Fruit fly (Drosophila melanogaster) whole organism, pupa: ENCODE data around the gene Rbcn-3A.

Experiments used
- CG13204 ChIP-seq: fragments of 200-800 bp; sonication (Bioruptor generic); optimal IDR thresholded peaks from 2 replicates; lab custom pipeline; 2018; ENCODE audit warnings: missing biosample characterization, mild to moderate bottlenecking, missing genetic modification characterization, moderate library complexity
- CG14655 ChIP-seq: fragments of 200-800 bp; sonication (Bioruptor generic); optimal IDR thresholded peaks from 3 replicates; lab custom pipeline; 2017; ENCODE audit warnings: mild to moderate bottlenecking, missing biosample characterization, missing genetic modification reagents, missing genetic modification characterization
- CG8159 ChIP-seq: fragments of 200-800 bp; sonication (Bioruptor generic); optimal IDR thresholded peaks from 3 replicates; lab custom pipeline; 2018; ENCODE audit warnings: missing biosample characterization, mild to moderate bottlenecking, missing genetic modification characterization, moderate library complexity
- Pif1B ChIP-seq: fragments of 200-800 bp; sonication (Bioruptor generic); optimal IDR thresholded peaks from 3 replicates; lab custom pipeline; 2016; ENCODE audit warnings: missing biosample characterization, missing genetic modification characterization
- fd96Ca ChIP-seq: fragments of 200-800 bp; sonication (Bioruptor generic); IDR thresholded peaks from 3 replicates; pipeline ENCODE4 v1.3.6; 2022; ENCODE audit warnings: missing biosample characterization, missing genetic modification characterization
- gl ChIP-seq: fragments of 200-800 bp; sonication (Bioruptor generic); optimal IDR thresholded peaks from 2 replicates; lab custom pipeline; 2018; ENCODE audit warnings: missing biosample characterization, mild to moderate bottlenecking, missing genetic modification characterization

DNA sequence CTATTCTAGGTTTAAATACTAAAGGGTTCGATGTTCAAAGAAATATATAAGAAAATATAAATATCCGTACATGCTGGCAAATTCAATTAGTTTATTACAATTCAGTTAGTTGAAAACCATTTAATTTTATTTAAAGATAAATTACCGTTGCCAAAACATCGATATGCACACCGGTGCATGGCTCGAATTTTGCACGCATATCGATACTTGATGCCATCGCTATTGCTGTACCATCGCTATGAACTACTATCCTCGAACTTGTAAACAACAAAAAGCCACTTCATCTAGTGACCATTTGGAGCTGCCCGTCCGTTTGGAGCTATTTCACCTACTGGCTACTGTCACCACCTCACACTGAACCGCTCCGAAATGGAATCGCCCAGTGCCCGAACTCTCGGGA lies 5.6 kb upstream of the Rbcn-3A start, which contains the start of gene Josd:
- TF ChIP-seq CG8159 (tag; lab: Kevin White, UChicago) (no peak), fd96Ca (GFP tag; lab: Robert Waterston, UW) (no peak), CG14655 (GFP tag; lab: Kevin White, UChicago) (no peak), Pif1B (GFP tag; lab: Kevin White, UChicago) (no peak), gl (tag; lab: Kevin White, UChicago) (no peak), CG13204 (GFP tag; lab: Kevin White, UChicago) (no peak)
